Worm (Caenorhabditis elegans): ENCODE data around the gene lelo-3.

DNA sequence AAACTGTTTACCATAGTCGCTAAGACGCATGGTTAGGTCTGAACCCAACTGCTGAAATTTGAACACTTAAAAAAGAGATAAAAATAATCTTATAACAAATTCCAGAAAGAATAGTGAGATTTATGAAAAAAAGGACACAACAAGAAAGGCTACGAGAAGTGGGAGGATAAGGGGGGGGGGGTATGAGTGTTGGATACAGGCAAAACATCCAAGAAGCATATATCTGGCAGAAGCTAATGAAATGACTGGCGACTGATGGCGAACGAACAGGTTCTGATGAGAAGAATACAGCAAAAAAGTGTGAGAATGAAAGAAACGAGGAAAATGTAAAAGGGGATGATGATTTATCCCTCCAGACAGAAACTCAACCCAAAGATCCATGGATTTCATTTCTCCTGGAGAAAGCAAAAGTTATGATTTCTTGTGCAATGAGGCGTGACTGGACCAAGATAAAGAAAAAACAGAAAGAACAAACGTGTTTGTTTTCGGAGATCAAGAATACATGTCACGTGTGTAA lies 43.6 kb upstream of the lelo-3 start, which contains the start of gene ptr-4:
- no peak for TF ChIP-seq T22C8.4 (GFP tag; IDR thresholded peaks at IDR 0.05)
- no peak for TF ChIP-seq med-1 (GFP tag; optimal IDR thresholded peaks at IDR 0.05; ENCODE audit: insufficient read depth)
- no peak for TF ChIP-seq tab-1 (GFP tag; IDR thresholded peaks at IDR 0.05)
- TF ChIP-seq klf-2 (GFP tag; conservative IDR thresholded peaks at IDR 0.05), result no peak
- no peak for TF ChIP-seq ztf-29 (GFP tag; IDR thresholded peaks at IDR 0.05)
- TF ChIP-seq cog-1 (tag; optimal IDR thresholded peaks at IDR 0.05), result no peak
- no peak for TF ChIP-seq ref-1 (GFP tag; conservative IDR thresholded peaks at IDR 0.05)

All from whole organism, midembryonic.